Worm (Caenorhabditis elegans): Measurements from ENCODE around the gene idpa-2.

ce11 chrII:8784235-8784928 lies 8.2 kb downstream of the idpa-2 start:
- no peak for TF ChIP-seq daf-12 (tag; optimal IDR thresholded peaks at IDR 0.05)
- peak in 1 of 2 experiments; percentile 85 for TF ChIP-seq unc-62 (GFP tag; optimal IDR thresholded peaks at IDR 0.05 in 1 of 2)
- TF ChIP-seq unc-62 (tag; optimal IDR thresholded peaks at IDR 0.05): no peak
- TF ChIP-seq unc-39 (tag; optimal IDR thresholded peaks at IDR 0.05): no peak
- no peak for TF ChIP-seq ces-1 (GFP tag; optimal IDR thresholded peaks at IDR 0.05)
- TF ChIP-seq nhr-25 (tag; optimal IDR thresholded peaks at IDR 0.05; ENCODE audit: borderline replicate concordance, insufficient read depth): no peak
- no peak for TF ChIP-seq mdl-1 (tag; optimal IDR thresholded peaks at IDR 0.05)

Data from whole organism, L4 larva.